Worm (Caenorhabditis elegans) whole organism, dauer: ENCODE results near the gene Y116F11A.6.
"Not testable (repeated sequence)": the region's sequence is repeated elsewhere in the genome, so short reads cannot be mapped to it uniquely, and the experiment has no call there.

Experiments used
- unc-62 ChIP-seq: sonication (generic microtip); optimal IDR thresholded peaks from 2 replicates; lab custom pipeline; 2017; ENCODE audit warnings: missing biosample characterization, missing genetic modification reagents, missing genetic modification characterization

Y116F11A.6 gene

ce11 chrV:19719253-19719652 lies at the start of gene Y116F11A.6:
Gene Y116F11A.6 (plus strand): TSS chrV:19719553.
- no peak for TF ChIP-seq unc-62

ce11 chrV:19669959-19670358 lies 49.4 kb upstream of the Y116F11A.6 start, which contains the start of gene Y43F8C.11:
Gene Y43F8C.11 (plus strand): TSS chrV:19670259.
- no peak for TF ChIP-seq unc-62

DNA sequence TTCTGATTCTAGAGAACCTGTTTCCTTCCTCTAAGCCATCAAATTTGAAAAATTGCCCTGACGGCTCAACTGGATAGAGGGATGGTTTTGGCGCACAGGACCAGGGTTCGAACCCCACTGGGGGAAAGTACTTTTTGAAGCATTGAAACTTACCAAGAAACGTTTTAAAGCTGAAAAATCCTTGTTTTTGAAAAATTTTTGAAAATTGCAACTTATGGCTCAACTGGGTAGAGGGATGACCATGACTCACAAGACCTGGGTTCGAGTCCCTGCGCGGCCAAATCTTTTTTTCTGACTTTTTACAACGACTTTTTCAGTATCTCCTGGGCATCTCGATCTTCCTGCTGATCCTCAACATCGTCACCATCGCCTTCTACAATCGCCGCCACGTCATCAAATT lies 48.5 kb upstream of the Y116F11A.6 start:
- no peak for TF ChIP-seq unc-62

DNA sequence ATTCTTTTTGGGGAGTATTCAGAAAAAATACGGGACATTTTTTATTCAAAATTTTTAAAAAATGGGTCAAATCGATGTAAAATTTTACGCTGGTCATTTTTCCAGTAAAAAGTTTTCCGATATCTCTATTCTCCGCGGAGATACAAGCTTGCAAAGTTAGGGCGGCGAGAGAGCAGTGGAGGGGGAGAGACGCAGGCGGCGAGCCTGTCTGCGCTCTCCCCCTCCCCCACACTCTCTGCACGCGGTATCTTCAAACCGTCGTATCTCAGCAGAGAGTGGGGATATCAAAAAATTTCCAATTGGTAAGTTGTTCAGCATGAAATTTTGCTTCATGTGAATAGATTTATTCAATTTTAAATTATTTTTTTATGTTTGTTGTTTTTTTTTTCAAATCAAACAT lies 47.5 kb upstream of the Y116F11A.6 start:
- TF ChIP-seq unc-62: no peak

- no peak for TF ChIP-seq unc-62
Measured at ce11 chrV:19672357-19672756, 47.0 kb upstream of the Y116F11A.6 start.

- TF ChIP-seq unc-62: no peak
Measured at ce11 chrV:19673298-19673903, 46.0 kb upstream of the Y116F11A.6 start.

- no peak for TF ChIP-seq unc-62
Measured at ce11 chrV:19674543-19674942, 44.8 kb upstream of the Y116F11A.6 start, which contains the start of gene mrp-7. Gene mrp-7 (plus strand): TSS chrV:19674843.

ce11 chrV:19691271-19691886 lies 28.0 kb upstream of the Y116F11A.6 start:
- TF ChIP-seq unc-62: no peak

DNA sequence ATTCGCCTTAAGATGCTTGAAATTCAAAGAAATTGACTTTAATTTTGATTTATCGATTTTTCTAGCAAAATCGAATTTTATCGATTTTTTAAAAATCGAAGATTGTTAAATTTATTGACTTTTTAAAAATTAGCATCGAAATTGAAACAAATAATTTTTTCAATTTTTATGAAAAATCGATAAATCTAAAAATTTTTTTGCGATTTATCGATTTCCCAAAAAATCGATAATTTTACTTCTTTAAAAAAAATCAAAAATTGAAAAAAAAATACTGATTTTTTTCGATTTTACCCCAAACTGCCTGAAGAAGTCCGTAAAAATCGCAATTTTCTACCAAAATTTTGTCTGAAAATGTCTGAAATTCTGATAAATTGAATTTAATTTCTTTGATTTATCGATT lies 27.4 kb upstream of the Y116F11A.6 start:
- TF ChIP-seq unc-62: no peak

DNA sequence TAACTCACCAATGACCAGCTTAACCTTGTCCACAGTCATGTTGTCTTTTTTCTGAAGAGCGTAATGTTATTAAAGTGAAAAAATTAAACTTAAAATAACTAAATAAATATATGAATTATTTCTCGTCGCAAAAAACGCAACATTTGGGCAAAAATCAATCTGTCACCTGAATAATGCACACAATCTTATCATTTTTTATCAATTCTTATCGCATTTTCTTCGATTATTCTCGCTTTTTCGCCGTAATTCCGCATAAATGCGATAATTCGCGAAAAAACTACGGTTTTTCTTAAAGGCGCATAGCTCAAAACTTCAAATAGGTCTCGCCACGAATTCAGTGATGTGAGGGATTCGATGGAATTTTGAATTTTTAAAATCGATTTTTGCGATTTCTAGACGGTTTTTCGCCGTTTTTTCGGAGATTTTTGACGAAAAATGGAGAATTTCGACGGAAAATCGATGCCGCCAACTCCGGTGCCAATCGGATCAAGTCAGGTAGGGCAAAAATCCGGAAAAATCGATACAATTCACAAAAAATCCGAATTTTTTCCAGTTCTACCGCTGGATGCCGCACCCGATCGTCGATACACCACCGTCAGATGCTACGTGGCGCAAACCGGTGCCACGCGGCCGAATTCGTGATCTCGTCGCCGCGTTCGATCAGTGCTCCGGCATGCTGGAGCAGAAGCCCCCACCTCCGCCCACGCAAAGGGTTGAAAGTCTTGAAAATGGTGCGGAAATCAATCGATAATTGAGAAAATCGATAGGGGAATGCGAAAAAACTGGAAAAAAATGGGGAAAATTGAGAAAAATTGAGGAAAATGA lies 21.8 kb upstream of the Y116F11A.6 start, which contains the start of the genes Y43F8C.13 and ani-3:
TSS of gene Y43F8C.13 (minus strand) at position 51 of the 825 bp plus-strand sequence.
TSS of gene ani-3 (plus strand) at position 385 of the 825 bp plus-strand sequence.
- TF ChIP-seq unc-62: no peak

- TF ChIP-seq unc-62: no peak
Measured at ce11 chrV:19708849-19709248, 10.5 kb upstream of the Y116F11A.6 start, which contains the start of gene srv-3. Gene srv-3 (minus strand): TSS chrV:19708949.

ce11 chrV:19710514-19710913 lies 8.8 kb upstream of the Y116F11A.6 start, which contains the start of gene Y43F8C.15:
Gene Y43F8C.15 (minus strand): TSS chrV:19710614.
- not testable (repeated sequence) for TF ChIP-seq unc-62

ce11 chrV:19711646-19712045 lies 7.7 kb upstream of the Y116F11A.6 start, which contains the start of gene Y43F8C.23:
Gene Y43F8C.23 (minus strand): TSS chrV:19711746.
- TF ChIP-seq unc-62: not testable (repeated sequence)

DNA sequence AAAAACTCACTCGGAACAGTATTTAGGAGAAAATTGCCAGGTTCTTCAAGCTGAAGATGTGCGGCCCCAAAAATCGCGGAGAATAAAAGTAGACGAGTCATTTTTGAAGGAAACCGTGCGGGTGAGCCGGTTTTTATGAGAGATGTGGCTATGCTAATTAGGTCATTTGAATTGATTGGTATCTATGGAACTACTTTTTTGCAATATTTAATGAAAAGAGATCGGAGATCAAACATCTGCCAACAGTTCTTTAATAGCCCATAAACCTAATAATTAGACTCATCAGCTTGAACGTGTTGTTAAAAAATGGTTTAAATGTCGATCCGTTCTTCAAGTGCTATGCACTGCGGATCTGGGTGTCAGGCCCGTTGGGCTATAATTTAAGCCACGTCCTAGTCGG lies 3.9 kb upstream of the Y116F11A.6 start, which contains the start of gene Y43F8C.16:
TSS of gene Y43F8C.16 (minus strand) at position 101 of the 400 bp plus-strand sequence.
- no peak for TF ChIP-seq unc-62

ce11 chrV:19715847-19716246 lies 3.5 kb upstream of the Y116F11A.6 start, which contains the start of gene Y43F8C.17:
Gene Y43F8C.17 (plus strand): TSS chrV:19716147.
- no peak for TF ChIP-seq unc-62

DNA sequence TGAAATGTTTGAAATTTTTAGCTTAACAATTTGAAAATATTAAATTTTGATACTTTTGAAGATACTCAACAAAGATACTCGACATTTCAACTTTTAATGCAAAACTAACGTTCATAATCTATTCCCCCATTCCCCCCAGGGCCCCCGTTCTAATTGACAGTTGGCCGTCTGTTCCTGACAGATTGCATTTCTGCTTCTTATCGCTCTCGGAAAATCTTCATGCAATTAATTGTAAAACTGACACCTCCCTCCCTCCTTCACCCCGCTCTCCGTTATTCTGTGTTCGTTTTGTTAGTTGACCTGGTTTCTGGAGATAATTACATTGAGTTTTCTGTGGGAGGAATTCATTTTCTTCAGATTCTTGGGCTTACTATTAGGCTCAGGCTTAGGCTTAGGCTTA lies 1.4 kb upstream of the Y116F11A.6 start:
- TF ChIP-seq unc-62: no peak

- TF ChIP-seq unc-62: no peak
Measured at ce11 chrV:19718660-19719059, 693 bp upstream of the Y116F11A.6 start.
